Fruit fly (Drosophila melanogaster) S2 (cell line): ENCODE results near the gene CG43925.

ENCODE experiments used
- CG8478 ChIP-seq: fragments of >200 bp; optimal IDR thresholded peaks from 2 replicates; lab custom pipeline; 2018
- CTCF ChIP-seq, 2 experiments: fragments of >200 bp; optimal IDR thresholded peaks; 2 replicates each; lab custom pipeline; 2018

- TF ChIP-seq CTCF (optimal IDR thresholded peaks at IDR 0.05; lab: Kevin White, UChicago), result no peak
- no peak for TF ChIP-seq CG8478 (lab: Kevin White, UChicago)
Observed at dm6 chr2L:13176123-13176522, at the start of gene CG43925.
